Fruit fly (Drosophila melanogaster) whole organism, wandering third instar larva: ENCODE results near the gene obst-B.
A peak's percentile ranks its signal among the peaks of the same experiment; 100 is the strongest.

Experiments
- Abd-B ChIP-seq: fragments of >200 bp; optimal IDR thresholded peaks from 2 replicates; lab custom pipeline; 2017; ENCODE audit warnings: missing biosample characterization, missing genetic modification characterization
- CG32264 ChIP-seq: fragments of 200-800 bp; sonication (Bioruptor generic); optimal IDR thresholded peaks from 2 replicates; lab custom pipeline; 2016; ENCODE audit warnings: missing biosample characterization, missing genetic modification characterization
- CG9705 ChIP-seq: fragments of 200-800 bp; sonication (Bioruptor generic); optimal IDR thresholded peaks from 2 replicates; lab custom pipeline; 2018; ENCODE audit warnings: missing biosample characterization, mild to moderate bottlenecking, missing genetic modification characterization
- CrebA ChIP-seq: fragments of 200-800 bp; sonication (Bioruptor generic); optimal IDR thresholded peaks from 2 replicates; lab custom pipeline; 2016; ENCODE audit warnings: missing biosample characterization, mild to moderate bottlenecking, missing genetic modification characterization, borderline replicate concordance
- Dfd ChIP-seq: fragments of >200 bp; optimal IDR thresholded peaks from 2 replicates; lab custom pipeline; 2017; ENCODE audit warnings: missing biosample characterization, missing genetic modification characterization
- Dif ChIP-seq: fragments of 200-275, 200-300 bp; sonication (Bioruptor generic); optimal IDR thresholded peaks from 2 replicates; lab custom pipeline; 2018; ENCODE audit warnings: missing biosample characterization, missing genetic modification characterization; ENCODE audit not compliant: partially characterized antibody
- GATAd ChIP-seq: sonication (Bioruptor generic); optimal IDR thresholded peaks from 2 replicates; lab custom pipeline; 2016; ENCODE audit warnings: missing biosample characterization, missing genetic modification characterization
- HLH106 ChIP-seq: fragments of 200-800 bp; optimal IDR thresholded peaks from 3 replicates; lab custom pipeline; 2019; ENCODE audit warnings: missing biosample characterization, mild to moderate bottlenecking, missing genetic modification characterization, moderate library complexity
- Hnf4 ChIP-seq: fragments of 200-800 bp; sonication (Bioruptor generic); optimal IDR thresholded peaks from 2 replicates; lab custom pipeline; 2016; ENCODE audit warnings: missing biosample characterization, mild to moderate bottlenecking, missing genetic modification characterization
- Hr78 ChIP-seq: fragments of >200 bp; optimal IDR thresholded peaks from 2 replicates; lab custom pipeline; 2017; ENCODE audit warnings: missing biosample characterization, missing genetic modification characterization
- Hr83 ChIP-seq: fragments of 200-300 bp; sonication (Bioruptor generic); optimal IDR thresholded peaks from 2 replicates; lab custom pipeline; 2016; ENCODE audit warnings: missing biosample characterization, mild to moderate bottlenecking, missing genetic modification characterization, moderate library complexity; ENCODE audit not compliant: poor library complexity, severe bottlenecking
- Jra ChIP-seq: sonication (Bioruptor generic); optimal IDR thresholded peaks from 2 replicates; lab custom pipeline; 2016; ENCODE audit warnings: missing biosample characterization, missing genetic modification characterization
- Mio ChIP-seq: sonication (Bioruptor generic); optimal IDR thresholded peaks from 2 replicates; lab custom pipeline; 2016; ENCODE audit warnings: missing biosample characterization, missing genetic modification characterization
- Myc ChIP-seq: fragments of >200 bp; optimal IDR thresholded peaks from 2 replicates; lab custom pipeline; 2017
- N ChIP-seq: fragments of >200 bp; optimal IDR thresholded peaks from 2 replicates; lab custom pipeline; 2018; ENCODE audit warnings: missing biosample characterization, missing external identifiers, missing genetic modification characterization
- OdsH ChIP-seq: fragments of 200-800 bp; sonication (Bioruptor generic); optimal IDR thresholded peaks from 2 replicates; lab custom pipeline; 2016; ENCODE audit warnings: missing biosample characterization, mild to moderate bottlenecking, missing genetic modification characterization
- Rel ChIP-seq, 2 experiments: fragments of 200-800 bp; sonication (Bioruptor generic) in 1 of 2; optimal IDR thresholded peaks; 2 replicates in 1 of 2; 3 replicates in 1 of 2; lab custom pipeline; 2016 to 2019; ENCODE audit warnings: mild to moderate bottlenecking in 2 of 2, missing biosample characterization in 2 of 2, missing genetic modification characterization in 2 of 2, moderate library complexity in 1 of 2
- Sp1 ChIP-seq: fragments of 200-800 bp; sonication (Bioruptor generic); optimal IDR thresholded peaks from 3 replicates; lab custom pipeline; 2019; ENCODE audit warnings: missing biosample characterization, mild to moderate bottlenecking, missing genetic modification characterization, moderate library complexity
- Vsx2 ChIP-seq: fragments of 200-300, 225-300 bp; sonication (Bioruptor generic); optimal IDR thresholded peaks from 2 replicates; lab custom pipeline; 2018; ENCODE audit warnings: missing biosample characterization, missing genetic modification characterization; ENCODE audit not compliant: partially characterized antibody
- br ChIP-seq: fragments of 200-800 bp; sonication (Bioruptor generic); optimal IDR thresholded peaks from 2 replicates; lab custom pipeline; 2016; ENCODE audit warnings: missing biosample characterization, missing genetic modification characterization
- brk ChIP-seq: fragments of 200-800 bp; sonication (Bioruptor generic); optimal IDR thresholded peaks from 2 replicates; lab custom pipeline; 2016; ENCODE audit warnings: missing biosample characterization, mild to moderate bottlenecking, missing genetic modification characterization
- dl ChIP-seq, 2 experiments: fragments of 175-275, 200-275 bp in 1 of 2; fragments of 200-275 bp in 1 of 2; sonication (Bioruptor generic); optimal IDR thresholded peaks; lab custom pipeline; 2018; ENCODE audit warnings: mild to moderate bottlenecking in 2 of 2, missing biosample characterization in 2 of 2, missing genetic modification characterization in 2 of 2, moderate library complexity in 2 of 2; ENCODE audit not compliant: partially characterized antibody in 2 of 2, insufficient read depth in 1 of 2
- dmrt93B ChIP-seq: fragments of 200-800 bp; sonication (Bioruptor generic); optimal IDR thresholded peaks from 2 replicates; lab custom pipeline; 2018; ENCODE audit warnings: missing biosample characterization, mild to moderate bottlenecking, missing genetic modification characterization
- dsf ChIP-seq: sonication (Bioruptor generic); optimal IDR thresholded peaks from 2 replicates; lab custom pipeline; 2016; ENCODE audit warnings: missing biosample characterization, missing genetic modification characterization, borderline replicate concordance
- ey ChIP-seq: fragments of 200-800 bp; sonication (Bioruptor generic); optimal IDR thresholded peaks from 2 replicates; lab custom pipeline; 2016; ENCODE audit warnings: missing biosample characterization, missing genetic modification characterization
- foxo ChIP-seq, 2 experiments: fragments of 200-800 bp; sonication (Bioruptor generic); optimal IDR thresholded peaks; 2 replicates in 1 of 2; 3 replicates in 1 of 2; lab custom pipeline; 2016 to 2017; ENCODE audit warnings: missing biosample characterization in 2 of 2, missing genetic modification characterization in 2 of 2
- fru ChIP-seq: fragments of 200-800 bp; sonication (Bioruptor generic); optimal IDR thresholded peaks from 3 replicates; lab custom pipeline; 2016; ENCODE audit warnings: missing biosample characterization, mild to moderate bottlenecking, missing genetic modification characterization
- h ChIP-seq: fragments of 200-800 bp; sonication (Bioruptor generic); optimal IDR thresholded peaks from 3 replicates; lab custom pipeline; 2016; ENCODE audit warnings: missing biosample characterization, mild to moderate bottlenecking, missing genetic modification characterization
- jim ChIP-seq: fragments of 175-275, 200-325 bp; sonication (Bioruptor generic); optimal IDR thresholded peaks from 2 replicates; lab custom pipeline; 2016; ENCODE audit warnings: missing biosample characterization, mild to moderate bottlenecking, missing genetic modification characterization
- lola ChIP-seq: fragments of >200 bp; optimal IDR thresholded peaks from 2 replicates; lab custom pipeline; 2017; ENCODE audit warnings: missing biosample characterization, missing genetic modification characterization
- pan ChIP-seq: fragments of >200 bp; optimal IDR thresholded peaks from 2 replicates; lab custom pipeline; 2017
- psq ChIP-seq: fragments of 200-800 bp; sonication (Bioruptor generic); optimal IDR thresholded peaks from 3 replicates; lab custom pipeline; 2017; ENCODE audit warnings: missing biosample characterization, mild to moderate bottlenecking, missing genetic modification characterization, moderate library complexity
- rgr ChIP-seq: fragments of 200-800 bp; sonication (Bioruptor generic); optimal IDR thresholded peaks from 3 replicates; lab custom pipeline; 2016; ENCODE audit warnings: missing biosample characterization, mild to moderate bottlenecking, missing genetic modification characterization
- sage ChIP-seq: fragments of 200-800 bp; sonication (Bioruptor generic); optimal IDR thresholded peaks from 2 replicates; lab custom pipeline; 2016; ENCODE audit warnings: missing biosample characterization, mild to moderate bottlenecking, missing genetic modification characterization
- sv ChIP-seq: fragments of 200-800 bp; sonication (Bioruptor generic); optimal IDR thresholded peaks from 3 replicates; lab custom pipeline; 2016; ENCODE audit warnings: missing biosample characterization, missing genetic modification characterization
- tai ChIP-seq: sonication (Bioruptor generic); optimal IDR thresholded peaks from 2 replicates; lab custom pipeline; 2016; ENCODE audit warnings: missing biosample characterization, missing genetic modification characterization
- usp ChIP-seq: fragments of >200 bp; optimal IDR thresholded peaks from 2 replicates; lab custom pipeline; 2017; ENCODE audit warnings: missing biosample characterization, missing genetic modification characterization
- woc ChIP-seq: sonication (Bioruptor generic); optimal IDR thresholded peaks from 2 replicates; lab custom pipeline; 2016; ENCODE audit warnings: missing biosample characterization, mild to moderate bottlenecking, missing genetic modification characterization

Gene obst-B

DNA sequence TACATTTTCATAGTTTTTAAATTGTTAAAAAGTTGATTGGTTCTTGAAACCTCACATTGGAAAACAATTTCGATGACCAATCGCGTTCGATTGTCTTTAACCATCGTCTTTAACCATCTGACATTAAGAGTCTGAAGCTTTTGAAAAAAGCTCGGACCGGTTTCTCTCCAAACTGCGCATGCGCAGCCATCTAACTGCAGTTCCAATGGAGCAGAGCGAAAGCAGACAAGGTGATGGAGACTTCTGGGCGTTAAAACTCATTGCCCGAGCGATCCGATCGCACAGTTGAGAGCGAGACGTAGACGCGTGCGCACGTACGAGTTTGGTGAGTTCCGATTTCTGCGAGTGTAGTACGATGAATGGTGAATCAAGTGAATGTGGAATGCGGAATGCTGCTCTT, at the start of gene obst-B:
TSS of gene obst-B (plus strand) at position 276 of the 400 bp plus-strand sequence.
- TF ChIP-seq Vsx2 (GFP tag; lab: Kevin White, UChicago) (peak; percentile 68), dl (GFP tag; optimal IDR thresholded peaks at IDR 0.05; lab: Kevin White, UChicago; ENCODE audit: insufficient read depth in 1 of 2, partially characterized antibody in 2 of 2) (no peak), Dif (peak; percentile 52)
- TF ChIP-seq, all 38 proteins: peak for 2

DNA sequence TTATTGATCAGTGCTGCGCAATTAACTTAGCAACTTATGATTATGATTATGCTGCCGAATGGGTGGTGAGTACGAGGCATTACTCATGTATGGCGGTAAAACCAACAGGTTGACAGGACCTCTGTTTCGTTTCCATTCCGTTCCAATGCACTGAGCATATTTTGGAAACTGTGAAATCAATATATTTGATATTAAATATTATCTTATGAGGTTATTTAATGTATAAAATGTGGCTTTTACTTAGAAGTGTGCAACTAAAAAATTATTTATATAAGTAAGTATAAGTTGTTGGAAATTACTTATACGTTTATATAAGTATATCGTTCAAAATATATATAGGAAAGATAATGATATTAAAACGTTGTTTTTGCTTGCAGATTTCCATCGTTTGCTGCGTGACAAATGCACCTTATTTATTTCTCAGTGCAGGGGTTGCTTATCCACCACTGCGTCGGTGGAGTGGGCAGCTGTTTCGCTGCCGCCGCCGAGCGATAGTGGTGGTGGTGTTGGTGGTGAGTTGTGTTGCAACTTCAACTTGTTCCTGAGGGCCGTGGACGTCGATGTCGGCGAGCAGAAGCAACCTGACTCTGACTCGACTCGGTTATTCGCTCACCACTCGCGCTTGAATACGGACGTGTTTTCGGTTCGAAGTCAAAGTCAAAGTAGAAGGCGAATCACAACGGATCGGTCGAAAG, 48.3 kb upstream of the obst-B start, which contains the start of gene bib:
TSS of gene bib (plus strand) at position 568 of the 695 bp plus-strand sequence.
- TF ChIP-seq Sp1 (GFP tag; lab: Kevin White, UChicago) (peak; percentile 90), rgr (GFP tag; lab: Kevin White, UChicago) (peak; percentile 86), Dfd (GFP tag; lab: Kevin White, UChicago) (no peak), OdsH (GFP tag; lab: Kevin White, UChicago) (peak; percentile 89), ey (GFP tag; lab: Kevin White, UChicago) (peak; percentile 73), Abd-B (no peak), GATAd (GFP tag; lab: Kevin White, UChicago) (no peak), Myc (lab: Kevin White, UChicago) (no peak), fru (GFP tag; lab: Kevin White, UChicago) (peak; percentile 86), Hr78 (GFP tag; lab: Kevin White, UChicago) (no peak), CrebA (GFP tag; lab: Kevin White, UChicago) (peak; percentile 66), HLH106 (tag; lab: Kevin White, UChicago) (peak; percentile 88), CG9705 (GFP tag; lab: Kevin White, UChicago) (peak; percentile 57), brk (peak; percentile 85), Vsx2 (GFP tag; lab: Kevin White, UChicago) (peak; percentile 59), tai (GFP tag; lab: Kevin White, UChicago) (peak; percentile 84), CG32264 (GFP tag; lab: Kevin White, UChicago) (no peak), foxo (GFP tag; optimal IDR thresholded peaks at IDR 0.05; lab: Kevin White, UChicago) (peak in 1 of 2 experiments; percentile 90), h (peak; percentile 81), pan (lab: Kevin White, UChicago) (no peak), jim (GFP tag; lab: Kevin White, UChicago) (no peak), usp (GFP tag; lab: Kevin White, UChicago) (no peak), Rel (GFP tag; optimal IDR thresholded peaks at IDR 0.05; lab: Kevin White, UChicago) (peak; percentile 79), Rel (tag; optimal IDR thresholded peaks at IDR 0.05; lab: Kevin White, UChicago) (peak; percentile 42), Hr83 (GFP tag; lab: Kevin White, UChicago) (peak; percentile 48), sv (GFP tag; lab: Kevin White, UChicago) (peak; percentile 72), lola (GFP tag; lab: Kevin White, UChicago) (no peak), N (no peak), Mio (GFP tag; lab: Kevin White, UChicago) (no peak), psq (GFP tag; lab: Kevin White, UChicago) (peak; percentile 88), Dif (peak; percentile 66), sage (GFP tag; lab: Kevin White, UChicago) (peak; percentile 78), br (peak; percentile 52), dl (GFP tag; optimal IDR thresholded peaks at IDR 0.05; lab: Kevin White, UChicago; ENCODE audit: insufficient read depth in 1 of 2, partially characterized antibody in 2 of 2) (no peak), woc (GFP tag; lab: Kevin White, UChicago) (peak; percentile 53), dsf (GFP tag; lab: Kevin White, UChicago) (peak; percentile 15), Hnf4 (GFP tag; lab: Kevin White, UChicago) (peak; percentile 70), Jra (GFP tag; lab: Kevin White, UChicago) (peak; percentile 17), dmrt93B (GFP tag; lab: Kevin White, UChicago) (peak; percentile 80)
- TF ChIP-seq, all 38 proteins: peak for 25
